Fruit fly (Drosophila melanogaster) whole organism, embryonic: ENCODE data around the gene piwi.

ENCODE experiments used
- CG10274 ChIP-seq: fragments of 200-800 bp; sonication (Bioruptor generic); optimal IDR thresholded peaks from 3 replicates; lab custom pipeline; 2017; ENCODE audit warnings: missing biosample characterization, mild to moderate bottlenecking, missing genetic modification characterization
- CG10543 ChIP-seq: fragments of 200-800 bp; sonication (Bioruptor generic); optimal IDR thresholded peaks from 3 replicates; lab custom pipeline; 2017; ENCODE audit warnings: missing biosample characterization, mild to moderate bottlenecking, missing genetic modification characterization, moderate library complexity
- CG10959 ChIP-seq: fragments of 200-800 bp; sonication (Bioruptor generic); IDR thresholded peaks from 2 replicates; pipeline ENCODE4 v1.3.6; 2022; ENCODE audit warnings: missing biosample characterization, missing genetic modification characterization
- CG12236 ChIP-seq: fragments of 200-800 bp; sonication (Bioruptor generic); optimal IDR thresholded peaks from 2 replicates; lab custom pipeline; 2016; ENCODE audit warnings: missing biosample characterization, missing genetic modification characterization
- CG12744 ChIP-seq: fragments of 200-800 bp; sonication (Bioruptor generic); optimal IDR thresholded peaks from 2 replicates; lab custom pipeline; 2016; ENCODE audit warnings: missing biosample characterization, missing genetic modification characterization
- CG17802 ChIP-seq: fragments of 200-800 bp; sonication (Bioruptor generic); optimal IDR thresholded peaks from 2 replicates; lab custom pipeline; 2018; ENCODE audit warnings: missing biosample characterization, mild to moderate bottlenecking, missing genetic modification characterization, moderate library complexity
- CG2120 ChIP-seq: fragments of 200-800 bp; sonication (Bioruptor generic); optimal IDR thresholded peaks from 3 replicates; lab custom pipeline; 2016; ENCODE audit warnings: missing biosample characterization, missing genetic modification characterization
- CG3281 ChIP-seq: fragments of 200-800 bp; sonication (Bioruptor generic); optimal IDR thresholded peaks from 3 replicates; lab custom pipeline; 2017; ENCODE audit warnings: missing biosample characterization, mild to moderate bottlenecking, missing genetic modification characterization
- CG33213 ChIP-seq: fragments of 200-800 bp; sonication (Bioruptor generic); optimal IDR thresholded peaks from 3 replicates; lab custom pipeline; 2016; ENCODE audit warnings: missing biosample characterization, missing genetic modification characterization
- CG34376 ChIP-seq: fragments of 200-800 bp; sonication (Bioruptor generic); optimal IDR thresholded peaks from 2 replicates; lab custom pipeline; 2018; ENCODE audit warnings: missing biosample characterization, mild to moderate bottlenecking, missing genetic modification characterization
- CG3838 ChIP-seq: fragments of 200-800 bp; sonication (Bioruptor generic); optimal IDR thresholded peaks from 3 replicates; lab custom pipeline; 2016; ENCODE audit warnings: missing biosample characterization, missing genetic modification characterization
- CG4820 ChIP-seq: fragments of 200-800 bp; sonication (Bioruptor generic); optimal IDR thresholded peaks from 3 replicates; lab custom pipeline; 2016; ENCODE audit warnings: missing biosample characterization, missing genetic modification characterization
- CG5953 ChIP-seq: fragments of 200-800 bp; sonication (Bioruptor generic); IDR thresholded peaks from 2 replicates; pipeline ENCODE4 v1.3.6; 2022; ENCODE audit warnings: missing biosample characterization, missing genetic modification characterization
- CG6175 ChIP-seq: fragments of 200-800 bp; sonication (Bioruptor generic); IDR thresholded peaks from 3 replicates; pipeline ENCODE4 v1.3.6; 2022; ENCODE audit warnings: missing biosample characterization, missing genetic modification characterization
- CG6683 ChIP-seq: fragments of 200-800 bp; sonication (Bioruptor generic); optimal IDR thresholded peaks from 2 replicates; lab custom pipeline; 2017; ENCODE audit warnings: missing biosample characterization, mild to moderate bottlenecking, missing genetic modification characterization, missing genetic modification reagents
- CG6765 ChIP-seq: fragments of 200-800 bp; sonication (Bioruptor generic); optimal IDR thresholded peaks from 3 replicates; lab custom pipeline; 2017; ENCODE audit warnings: missing biosample characterization, mild to moderate bottlenecking, missing genetic modification characterization
- CG7271 ChIP-seq: fragments of 200-800 bp; sonication (Bioruptor generic); optimal IDR thresholded peaks from 2 replicates; lab custom pipeline; 2018; ENCODE audit warnings: missing biosample characterization, mild to moderate bottlenecking, missing genetic modification characterization, moderate library complexity
- CG9876 ChIP-seq: fragments of 200-800 bp; sonication (Bioruptor generic); optimal IDR thresholded peaks from 2 replicates; lab custom pipeline; 2016; ENCODE audit warnings: missing biosample characterization, missing genetic modification characterization
- CkIIα-i1 ChIP-seq: fragments of 200-800 bp; sonication (Bioruptor generic); IDR thresholded peaks from 2 replicates; pipeline ENCODE4 v1.3.6; 2022; ENCODE audit warnings: missing biosample characterization, missing genetic modification characterization
- D19B ChIP-seq: fragments of 200-800 bp; sonication (Bioruptor generic); optimal IDR thresholded peaks from 2 replicates; lab custom pipeline; 2017; ENCODE audit warnings: missing biosample characterization, mild to moderate bottlenecking, missing genetic modification characterization
- Ets65A ChIP-seq: fragments of 200-800 bp; sonication (Bioruptor generic); peaks from one replicate; lab custom pipeline; 2016; ENCODE audit warnings: missing biosample characterization, missing genetic modification characterization
- H15 ChIP-seq: fragments of 200-800 bp; sonication (Bioruptor generic); IDR thresholded peaks from 3 replicates; pipeline ENCODE4 v1.3.6; 2022; ENCODE audit warnings: missing biosample characterization, missing genetic modification characterization
- Hr39 ChIP-seq: fragments of >200 bp; optimal IDR thresholded peaks from 2 replicates; lab custom pipeline; 2017
- Lhr ChIP-seq: fragments of 200-800 bp; sonication (Bioruptor generic); optimal IDR thresholded peaks from 3 replicates; lab custom pipeline; 2017; ENCODE audit warnings: mild to moderate bottlenecking, missing biosample characterization, missing genetic modification reagents, missing genetic modification characterization
- Med ChIP-seq: fragments of 200-800 bp; sonication (Bioruptor generic); peaks from one replicate; lab custom pipeline; 2016; ENCODE audit warnings: missing biosample characterization, missing genetic modification characterization, mild to moderate bottlenecking, inconsistent platforms, moderate library complexity
- Pdp1 ChIP-seq, 2 experiments: fragments of 200-800 bp; sonication (Bioruptor generic); optimal IDR thresholded peaks; 3 replicates each; lab custom pipeline; 2016; ENCODE audit warnings: missing biosample characterization in 2 of 2, missing genetic modification characterization in 2 of 2, mild to moderate bottlenecking in 1 of 2, moderate library complexity in 1 of 2
- Rx ChIP-seq: fragments of 200-800 bp; sonication (Bioruptor generic); IDR thresholded peaks from 2 replicates; pipeline ENCODE4 v1.3.6; 2022; ENCODE audit warnings: missing biosample characterization, missing genetic modification characterization
- Ssrp ChIP-seq: fragments of 200-800 bp; sonication (Bioruptor generic); optimal IDR thresholded peaks from 2 replicates; lab custom pipeline; 2018; ENCODE audit warnings: missing biosample characterization, mild to moderate bottlenecking, missing genetic modification characterization, moderate library complexity
- TFAM ChIP-seq: fragments of 200-800 bp; sonication (Bioruptor generic); optimal IDR thresholded peaks from 2 replicates; lab custom pipeline; 2017; ENCODE audit warnings: missing biosample characterization, missing genetic modification characterization, inconsistent platforms
- Vsx1 ChIP-seq: fragments of 200-800 bp; sonication (Bioruptor generic); optimal IDR thresholded peaks from 2 replicates; lab custom pipeline; 2017; ENCODE audit warnings: missing biosample characterization, mild to moderate bottlenecking, missing genetic modification characterization, missing genetic modification reagents
- al ChIP-seq: fragments of 200-800 bp; sonication (Bioruptor generic); IDR thresholded peaks from 2 replicates; pipeline ENCODE4 v1.3.6; 2022; ENCODE audit warnings: missing biosample characterization, missing genetic modification characterization
- bab2 ChIP-seq: fragments of 200-800 bp; sonication (Bioruptor generic); optimal IDR thresholded peaks from 2 replicates; lab custom pipeline; 2016; ENCODE audit warnings: missing biosample characterization, missing genetic modification characterization
- cg ChIP-seq: fragments of 200-800 bp; sonication (Bioruptor generic); optimal IDR thresholded peaks from 3 replicates; lab custom pipeline; 2019; ENCODE audit warnings: missing biosample characterization, mild to moderate bottlenecking, missing genetic modification characterization, moderate library complexity
- ci ChIP-seq: fragments of 200-800 bp; sonication (Bioruptor generic); IDR thresholded peaks from 3 replicates; pipeline ENCODE4 v1.3.6; 2022; ENCODE audit warnings: missing biosample characterization, missing genetic modification characterization
- esg ChIP-seq: fragments of 200-800 bp; sonication (Bioruptor generic); conservative IDR thresholded peaks from 2 replicates; pipeline ENCODE4 v1.3.6; 2022; ENCODE audit warnings: missing biosample characterization, missing genetic modification characterization
- ewg ChIP-seq: fragments of 200-800 bp; sonication (Bioruptor generic); optimal IDR thresholded peaks from 3 replicates; lab custom pipeline; 2017; ENCODE audit warnings: mild to moderate bottlenecking, missing biosample characterization, missing genetic modification reagents, missing genetic modification characterization
- hb ChIP-seq: fragments of 200-800 bp; sonication (Bioruptor generic); IDR thresholded peaks from 3 replicates; pipeline ENCODE4 v1.3.6; 2022; ENCODE audit warnings: missing biosample characterization, missing genetic modification characterization; ENCODE audit not compliant: partially characterized antibody
- jing ChIP-seq: fragments of 200-800 bp; sonication (Bioruptor generic); optimal IDR thresholded peaks from 2 replicates; lab custom pipeline; 2018; ENCODE audit warnings: missing biosample characterization, mild to moderate bottlenecking, missing genetic modification characterization
- lbe ChIP-seq: fragments of 200-800 bp; sonication (Bioruptor generic); optimal IDR thresholded peaks from 2 replicates; lab custom pipeline; 2016; ENCODE audit warnings: missing biosample characterization, mild to moderate bottlenecking, missing genetic modification characterization
- lola ChIP-seq, 3 experiments: fragments of >200 bp in 2 of 3; fragments of 200-800 bp in 1 of 3; sonication (Bioruptor generic) in 1 of 3; optimal IDR thresholded peaks; 2 replicates each; lab custom pipeline; 2017 to 2019; ENCODE audit warnings: missing biosample characterization in 3 of 3, missing genetic modification characterization in 3 of 3, mild to moderate bottlenecking in 1 of 3, moderate library complexity in 1 of 3
- mirr ChIP-seq: fragments of 200-800 bp; sonication (Bioruptor generic); optimal IDR thresholded peaks from 3 replicates; lab custom pipeline; 2018; ENCODE audit warnings: missing biosample characterization, mild to moderate bottlenecking, missing genetic modification characterization
- rib ChIP-seq: fragments of 200-800 bp; sonication (Bioruptor generic); IDR thresholded peaks from 2 replicates; pipeline ENCODE4 v1.3.6; 2022; ENCODE audit warnings: missing biosample characterization, missing genetic modification characterization
- sug ChIP-seq: fragments of 200-800 bp; optimal IDR thresholded peaks from 2 replicates; lab custom pipeline; 2019; ENCODE audit warnings: missing biosample characterization, mild to moderate bottlenecking, missing genetic modification characterization, moderate library complexity
- tio ChIP-seq: fragments of 200-800 bp; sonication (Bioruptor generic); optimal IDR thresholded peaks from 2 replicates; lab custom pipeline; 2017; ENCODE audit warnings: missing biosample characterization, missing genetic modification characterization, inconsistent platforms
- toy ChIP-seq: fragments of 200-800 bp; sonication (Bioruptor generic); IDR thresholded peaks from 2 replicates; pipeline ENCODE4 v1.3.6; 2022; ENCODE audit warnings: missing biosample characterization, missing genetic modification characterization
- tup ChIP-seq: fragments of 200-800 bp; sonication (Bioruptor generic); optimal IDR thresholded peaks from 2 replicates; lab custom pipeline; 2016; ENCODE audit warnings: missing biosample characterization, mild to moderate bottlenecking, missing genetic modification characterization, moderate library complexity
- zen2 ChIP-seq: fragments of 200-800 bp; sonication (Bioruptor generic); IDR thresholded peaks from 3 replicates; pipeline ENCODE4 v1.3.6; 2022; ENCODE audit warnings: missing biosample characterization, missing genetic modification characterization; ENCODE audit not compliant: partially characterized antibody

piwi gene

dm6 chr2L:10974638-10975037 lies 12.6 kb downstream of the piwi start:
- TF ChIP-seq hb (0 out of 3 replicates have a peak, but pooled peaks have one; percentile 54), Ssrp (tag; lab: Kevin White, UChicago) (no peak), Med (GFP tag; lab: Kevin White, UChicago) (peak; percentile 53), rib (GFP tag; lab: Robert Waterston, UW) (0 out of 2 replicates have a peak, but pooled peaks have one; percentile 25), Ets65A (peak; percentile 59), ewg (GFP tag; lab: Kevin White, UChicago) (no peak)

dm6 chr2L:10972224-10972623 lies 15.0 kb downstream of the piwi start, which contains the start of gene CG16743:
Gene CG16743 (plus strand): TSS chr2L:10972280.
- no peak for TF ChIP-seq CG3838
- TF ChIP-seq Hr39 (lab: Kevin White, UChicago), result no peak
- TF ChIP-seq ci (GFP tag; lab: Robert Waterston, UW), result no peak
- no peak for TF ChIP-seq CkIIα-i1
- no peak for TF ChIP-seq Lhr (GFP tag; lab: Kevin White, UChicago)
- peak; percentile 34 for TF ChIP-seq CG10543 (GFP tag; lab: Kevin White, UChicago)
- no peak for TF ChIP-seq Rx
- TF ChIP-seq bab2 (GFP tag; lab: Kevin White, UChicago), result no peak
- no peak for TF ChIP-seq cg (GFP tag; lab: Kevin White, UChicago)
- no peak for TF ChIP-seq CG4820 (GFP tag; lab: Kevin White, UChicago)
- no peak for TF ChIP-seq TFAM
- TF ChIP-seq CG12236 (GFP tag; lab: Kevin White, UChicago), result no peak
- TF ChIP-seq Med (GFP tag; lab: Kevin White, UChicago), result peak; percentile 62
- TF ChIP-seq CG10959 (GFP tag; lab: Robert Waterston, UW), result no peak
- TF ChIP-seq CG6765, result no peak
- no peak for TF ChIP-seq CG17802 (tag; lab: Kevin White, UChicago)
- TF ChIP-seq CG10274, result peak; percentile 72
- no peak for TF ChIP-seq H15 (GFP tag; lab: Robert Waterston, UW)
- peak; percentile 17 for TF ChIP-seq mirr (GFP tag; lab: Kevin White, UChicago)
- TF ChIP-seq CG9876 (GFP tag; lab: Kevin White, UChicago), result no peak
- no peak for TF ChIP-seq CG3281 (GFP tag; lab: Kevin White, UChicago)
- TF ChIP-seq tio (GFP tag; lab: Kevin White, UChicago), result no peak
- no peak for TF ChIP-seq CG33213 (GFP tag; lab: Kevin White, UChicago)
- no peak for TF ChIP-seq CG6175 (GFP tag; lab: Robert Waterston, UW)
- peak; percentile 16 for TF ChIP-seq sug (tag; lab: Kevin White, UChicago)
- no peak for TF ChIP-seq CG12744 (GFP tag; lab: Kevin White, UChicago)
- no peak for TF ChIP-seq CG6683 (GFP tag; lab: Kevin White, UChicago)
- TF ChIP-seq jing (GFP tag; lab: Kevin White, UChicago), result no peak
- no peak for TF ChIP-seq tup (GFP tag; lab: Kevin White, UChicago)
- no peak for TF ChIP-seq rib (GFP tag; lab: Robert Waterston, UW)
- peak; percentile 11 for TF ChIP-seq D19B
- TF ChIP-seq toy (GFP tag; lab: Robert Waterston, UW), result no peak
- peak; percentile 83 for TF ChIP-seq CG34376 (GFP tag; lab: Kevin White, UChicago)
- TF ChIP-seq CG2120 (GFP tag; lab: Kevin White, UChicago), result peak; percentile 46
- no peak for TF ChIP-seq CG5953 (GFP tag; lab: Robert Waterston, UW)
- peak in 1 of 2 experiments; percentile 76 for TF ChIP-seq Pdp1 (GFP tag; optimal IDR thresholded peaks at IDR 0.05; lab: Kevin White, UChicago)
- no peak for TF ChIP-seq esg
- no peak for TF ChIP-seq CG7271 (tag; lab: Kevin White, UChicago)
- no peak for TF ChIP-seq Vsx1 (GFP tag; lab: Kevin White, UChicago)
- no peak for TF ChIP-seq lola (GFP tag; optimal IDR thresholded peaks at IDR 0.05; lab: Kevin White, UChicago)
- TF ChIP-seq lbe, result peak; percentile 50
- no peak for TF ChIP-seq zen2 (GFP tag; lab: Robert Waterston, UW)
- TF ChIP-seq al (GFP tag; lab: Robert Waterston, UW), result no peak
- TF ChIP-seq, all 482 proteins: peak for 10
